Fruit fly (Drosophila melanogaster): ENCODE measurements around the gene CG10680.

The CG10680 gene

DNA sequence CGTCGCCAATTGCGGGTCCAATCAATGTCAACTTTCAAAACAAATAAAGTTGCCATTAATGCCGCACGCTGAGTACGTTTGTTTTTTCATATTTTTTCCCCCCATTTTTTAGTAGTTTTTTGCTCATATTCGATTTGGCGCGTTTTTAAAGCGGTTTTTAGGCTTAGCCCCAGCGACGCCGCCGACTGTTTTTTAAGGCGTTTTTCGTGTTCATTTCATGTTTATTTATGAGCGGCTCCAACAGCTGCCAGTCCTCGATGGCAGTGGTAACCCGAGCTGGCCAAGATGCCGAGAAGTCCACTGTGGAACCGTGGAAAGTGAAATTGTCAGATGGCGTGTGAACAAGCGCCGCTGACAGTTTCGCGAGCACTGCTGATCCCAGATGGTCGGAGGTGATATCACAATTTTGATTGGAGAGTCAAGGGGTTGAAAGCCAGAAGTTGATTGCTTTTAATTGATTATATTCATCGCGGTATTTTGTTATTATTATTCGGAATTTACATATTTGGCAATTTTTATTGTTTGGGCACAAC is 15.9 kb upstream of the CG10680 start (continued):
- TF ChIP-seq CG6654 (GFP tag; optimal IDR thresholded peaks at IDR 0.05) (peak; percentile 84), wek (GFP tag; optimal IDR thresholded peaks at IDR 0.05) (no peak), CG3065 (GFP tag; optimal IDR thresholded peaks at IDR 0.05) (no peak), PHDP (tag; optimal IDR thresholded peaks at IDR 0.05) (no peak), CG2889 (GFP tag; IDR thresholded peaks at IDR 0.05) (no peak), CG6683 (GFP tag; optimal IDR thresholded peaks at IDR 0.05) (no peak), CG15073 (GFP tag; optimal IDR thresholded peaks at IDR 0.05) (no peak), stwl (tag; optimal IDR thresholded peaks at IDR 0.05) (no peak), CG8359 (GFP tag; optimal IDR thresholded peaks at IDR 0.05; ENCODE audit: borderline replicate concordance) (peak; percentile 89), NfI (GFP tag; optimal IDR thresholded peaks at IDR 0.05) (no peak), CG17186 (GFP tag; optimal IDR thresholded peaks at IDR 0.05) (no peak), br (optimal IDR thresholded peaks at IDR 0.05) (no peak), az2 (GFP tag; optimal IDR thresholded peaks at IDR 0.05) (no peak), CG10654 (GFP tag; optimal IDR thresholded peaks at IDR 0.05) (no peak), MTF-1 (GFP tag; optimal IDR thresholded peaks at IDR 0.05; ENCODE audit: borderline replicate concordance) (no peak), CG2712 (tag; optimal IDR thresholded peaks at IDR 0.05) (no peak), tna (GFP tag; IDR thresholded peaks at IDR 0.05; ENCODE audit: partially characterized antibody) (no peak)

- no peak for TF ChIP-seq CG12299 (tag; optimal IDR thresholded peaks at IDR 0.05)
- no peak for TF ChIP-seq Dp (GFP tag; optimal IDR thresholded peaks at IDR 0.05)
- no peak for TF ChIP-seq eyg (GFP tag; optimal IDR thresholded peaks at IDR 0.05)
- no peak for TF ChIP-seq D (optimal IDR thresholded peaks at IDR 0.05)
- peak; percentile 28 for TF ChIP-seq D (GFP tag; optimal IDR thresholded peaks at IDR 0.05)
- TF ChIP-seq CG17912 (GFP tag; optimal IDR thresholded peaks at IDR 0.05): no peak
- no peak for TF ChIP-seq Lhr (GFP tag; optimal IDR thresholded peaks at IDR 0.05)
- TF ChIP-seq CG11723 (GFP tag; optimal IDR thresholded peaks at IDR 0.05): no peak
- peak; percentile 53 for TF ChIP-seq bab2 (GFP tag; optimal IDR thresholded peaks at IDR 0.05)
- TF ChIP-seq ATbp (GFP tag; optimal IDR thresholded peaks at IDR 0.05): peak; percentile 48
- no peak for TF ChIP-seq CG6254 (GFP tag; optimal IDR thresholded peaks at IDR 0.05)
- no peak for TF ChIP-seq CG12942 (GFP tag; optimal IDR thresholded peaks at IDR 0.05)
- peak; percentile 48 for TF ChIP-seq sqz (GFP tag; optimal IDR thresholded peaks at IDR 0.05)
- no peak for TF ChIP-seq NFAT (GFP tag; IDR thresholded peaks at IDR 0.05)
- TF ChIP-seq CG11456 (GFP tag; IDR thresholded peaks at IDR 0.05): no peak
- TF ChIP-seq gsb-n (tag; optimal IDR thresholded peaks at IDR 0.05): peak; percentile 37
- no peak for TF ChIP-seq BEAF-32 (GFP tag; optimal IDR thresholded peaks at IDR 0.05)
- TF ChIP-seq gem (tag; optimal IDR thresholded peaks at IDR 0.05): peak; percentile 31
- TF ChIP-seq schlank (tag; optimal IDR thresholded peaks at IDR 0.05): no peak
- peak; percentile 18 for TF ChIP-seq CG2875 (GFP tag; optimal IDR thresholded peaks at IDR 0.05)
- no peak for TF ChIP-seq CG17361 (GFP tag; IDR thresholded peaks at IDR 0.05)
- no peak for TF ChIP-seq ken (GFP tag; IDR thresholded peaks at IDR 0.05)
- TF ChIP-seq Neu2 (GFP tag; optimal IDR thresholded peaks at IDR 0.05; ENCODE audit: borderline replicate concordance): no peak
- TF ChIP-seq bsh (GFP tag; optimal IDR thresholded peaks at IDR 0.05): peak in 1 of 2 experiments; percentile 13
- TF ChIP-seq E2f2 (GFP tag; IDR thresholded peaks at IDR 0.05): no peak
- no peak for TF ChIP-seq Hsf (GFP tag; optimal IDR thresholded peaks at IDR 0.05)
- TF ChIP-seq dmrt11E (tag; optimal IDR thresholded peaks at IDR 0.05): peak; percentile 13
- TF ChIP-seq pnt (GFP tag; optimal IDR thresholded peaks at IDR 0.05): no peak
- TF ChIP-seq Tbp (GFP tag; optimal IDR thresholded peaks at IDR 0.05): no peak
- TF ChIP-seq ci (GFP tag; IDR thresholded peaks at IDR 0.05): 0 out of 3 replicates have a peak, but pooled peaks have one; percentile 36
- TF ChIP-seq CG7271 (tag; optimal IDR thresholded peaks at IDR 0.05): no peak
- peak; percentile 34 for TF ChIP-seq CG1603 (tag; optimal IDR thresholded peaks at IDR 0.05)
- TF ChIP-seq CG8089 (GFP tag; optimal IDR thresholded peaks at IDR 0.05): peak; percentile 39
Measured at dm6 chr2L:19949600-19949999, 14.3 kb upstream of the CG10680 start.

Measured in whole organism, embryonic.